Worm (Caenorhabditis elegans) whole organism, L4 larva: ENCODE data around the gene F35C11.2.

Experiments used
- F10B5.3 ChIP-seq: sonication (generic microtip); optimal IDR thresholded peaks from 2 replicates; lab custom pipeline; 2016; ENCODE audit warnings: mild to moderate bottlenecking, missing genetic modification characterization, missing compliant biosample characterization
- F49E8.2 ChIP-seq: sonication (generic microtip); optimal IDR thresholded peaks from 2 replicates; lab custom pipeline; 2016; ENCODE audit warnings: missing compliant biosample characterization, mild to moderate bottlenecking, missing genetic modification characterization, borderline replicate concordance
- R02D3.7 ChIP-seq: fragments of 150-350 bp; sonication (generic microtip); optimal IDR thresholded peaks from 3 replicates; lab custom pipeline; 2014; ENCODE audit warnings: missing biosample characterization, missing genetic modification characterization
- aly-2 ChIP-seq: sonication (generic microtip); optimal IDR thresholded peaks from 2 replicates; lab custom pipeline; 2018; ENCODE audit warnings: missing biosample characterization, missing genetic modification characterization
- ceh-44 ChIP-seq: fragments of 200-800 bp; sonication (Bioruptor generic); IDR thresholded peaks from 2 replicates; pipeline ENCODE4 v1.3.6; 2022; ENCODE audit warnings: missing genetic modification reagents, missing genetic modification characterization, missing compliant biosample characterization
- daf-16 ChIP-seq, 3 experiments: sonication (generic microtip); optimal IDR thresholded peaks; 2 replicates each; lab custom pipeline; 2016 to 2017; ENCODE audit warnings: missing genetic modification characterization in 3 of 3, missing genetic modification reagents in 3 of 3, mild to moderate bottlenecking in 2 of 3, missing compliant biosample characterization in 2 of 3, missing biosample characterization in 1 of 3, moderate library complexity in 1 of 3
- dmd-6 ChIP-seq: fragments of 200-800 bp; sonication (Bioruptor generic); IDR thresholded peaks from 2 replicates; pipeline ENCODE4 v1.3.6; 2022; ENCODE audit warnings: missing genetic modification reagents, missing genetic modification characterization, missing compliant biosample characterization
- dpl-1 ChIP-seq: fragments of 150-350 bp; optimal IDR thresholded peaks from 2 replicates; lab custom pipeline; 2014; ENCODE audit warnings: missing biosample characterization, missing genetic modification reagents, missing genetic modification characterization
- egl-43 ChIP-seq: fragments of 200-800 bp; sonication (Bioruptor generic); IDR thresholded peaks from 2 replicates; pipeline ENCODE4 v1.3.6; 2022; ENCODE audit warnings: missing genetic modification reagents, missing genetic modification characterization, missing compliant biosample characterization
- hif-1 ChIP-seq, 2 experiments: sonication (generic microtip); optimal IDR thresholded peaks; 2 replicates each; lab custom pipeline; 2016 to 2017; ENCODE audit warnings: missing compliant biosample characterization in 2 of 2, missing genetic modification characterization in 2 of 2, missing genetic modification reagents in 2 of 2, missing genotype in 2 of 2, mild to moderate bottlenecking in 1 of 2
- hlh-30 ChIP-seq: sonication (generic microtip); optimal IDR thresholded peaks from 2 replicates; lab custom pipeline; 2017; ENCODE audit warnings: antibody characterized with exemption, mild to moderate bottlenecking, missing genetic modification characterization, missing compliant biosample characterization; ENCODE audit not compliant: insufficient read depth
- lin-13 ChIP-seq: fragments of 150-350 bp; optimal IDR thresholded peaks from 2 replicates; lab custom pipeline; 2014; ENCODE audit warnings: missing biosample characterization, missing genetic modification reagents, missing genetic modification characterization
- lin-38 ChIP-seq: fragments of 200-800 bp; sonication (Bioruptor generic); IDR thresholded peaks from 2 replicates; pipeline ENCODE4 v1.3.6; 2022; ENCODE audit warnings: missing genetic modification reagents, missing genetic modification characterization, missing compliant biosample characterization
- lsy-2 ChIP-seq, 2 experiments: fragments of 150-350 bp in 1 of 2; sonication (generic microtip) in 1 of 2; optimal IDR thresholded peaks; 2 replicates each; lab custom pipeline; 2014 to 2017; ENCODE audit warnings: missing biosample characterization in 2 of 2, missing genetic modification characterization in 2 of 2
- mdl-1 ChIP-seq, 2 experiments: fragments of 150-350 bp in 1 of 2; sonication (generic microtip) in 1 of 2; optimal IDR thresholded peaks; 2 replicates each; lab custom pipeline; 2014 to 2017; ENCODE audit warnings: missing biosample characterization in 2 of 2, missing genetic modification characterization in 2 of 2
- mep-1 ChIP-seq: fragments of 150-350 bp; sonication (generic microtip); optimal IDR thresholded peaks from 3 replicates; lab custom pipeline; 2014; ENCODE audit warnings: missing biosample characterization, missing genetic modification characterization
- mes-2 ChIP-seq: sonication (generic microtip); optimal IDR thresholded peaks from 2 replicates; lab custom pipeline; 2016; ENCODE audit warnings: missing genotype, mild to moderate bottlenecking, missing genetic modification characterization, missing compliant biosample characterization; ENCODE audit not compliant: poor library complexity, severe bottlenecking
- mxl-2 ChIP-seq: fragments of 200-800 bp; sonication (Bioruptor generic); conservative IDR thresholded peaks from 2 replicates; pipeline ENCODE4 v1.3.6; 2022; ENCODE audit warnings: missing genetic modification reagents, missing genetic modification characterization, missing compliant biosample characterization
- nhr-6 ChIP-seq: fragments of 150-350 bp; optimal IDR thresholded peaks from 2 replicates; lab custom pipeline; 2014; ENCODE audit warnings: missing biosample characterization, missing genetic modification characterization
- pha-4 ChIP-seq, 2 experiments: fragments of 150-350 bp in 1 of 2; fragments of 200-800 bp in 1 of 2; sonication (Bioruptor generic) in 1 of 2; IDR thresholded peaks in 1 of 2; optimal IDR thresholded peaks in 1 of 2; 2 replicates each; pipeline versions ENCODE4 v1.3.6 to Lab custom; 2014 to 2022; ENCODE audit warnings: missing genetic modification characterization in 2 of 2, missing genetic modification reagents in 2 of 2, missing biosample characterization in 1 of 2, missing compliant biosample characterization in 1 of 2
- set-16 ChIP-seq: fragments of 200-800 bp; sonication (Bioruptor generic); IDR thresholded peaks from 2 replicates; pipeline ENCODE4 v1.3.6; 2022; ENCODE audit warnings: missing genetic modification reagents, missing genetic modification characterization, missing compliant biosample characterization
- snpc-1.2 ChIP-seq: fragments of 200-800 bp; sonication (Bioruptor generic); IDR thresholded peaks from 2 replicates; pipeline ENCODE4 v1.3.6; 2022; ENCODE audit warnings: missing genetic modification reagents, missing genetic modification characterization, missing compliant biosample characterization
- spr-1 ChIP-seq: sonication (generic microtip); optimal IDR thresholded peaks from 2 replicates; lab custom pipeline; 2016; ENCODE audit warnings: mild to moderate bottlenecking, missing genetic modification characterization, missing compliant biosample characterization
- unc-130 ChIP-seq: sonication (generic microtip); optimal IDR thresholded peaks from 2 replicates; lab custom pipeline; 2016; ENCODE audit warnings: missing genetic modification reagents, missing genetic modification characterization, missing compliant biosample characterization
- unc-39 ChIP-seq: sonication (generic microtip); optimal IDR thresholded peaks from 2 replicates; lab custom pipeline; 2017; ENCODE audit warnings: missing biosample characterization, missing genetic modification characterization
- unc-62 ChIP-seq, 3 experiments: fragments of 150-350 bp in 1 of 3; sonication (generic microtip); optimal IDR thresholded peaks in 2 of 3; peaks in 1 of 3; 1 replicate in 1 of 3; 2 replicates in 2 of 3; lab custom pipeline; 2014 to 2017; ENCODE audit warnings: missing biosample characterization in 3 of 3, missing genetic modification characterization in 3 of 3, missing genetic modification reagents in 3 of 3, missing genotype in 1 of 3
- zag-1 ChIP-seq: fragments of 150-350 bp; optimal IDR thresholded peaks from 2 replicates; lab custom pipeline; 2014; ENCODE audit warnings: missing biosample characterization, missing genetic modification characterization
- zfp-2 ChIP-seq: sonication (generic microtip); optimal IDR thresholded peaks from 2 replicates; lab custom pipeline; 2016; ENCODE audit warnings: mild to moderate bottlenecking, missing genetic modification characterization, missing compliant biosample characterization
- ztf-7 ChIP-seq: fragments of 150-350 bp; optimal IDR thresholded peaks from 2 replicates; lab custom pipeline; 2014; ENCODE audit warnings: missing biosample characterization, missing genetic modification characterization

F35C11.2 gene

DNA sequence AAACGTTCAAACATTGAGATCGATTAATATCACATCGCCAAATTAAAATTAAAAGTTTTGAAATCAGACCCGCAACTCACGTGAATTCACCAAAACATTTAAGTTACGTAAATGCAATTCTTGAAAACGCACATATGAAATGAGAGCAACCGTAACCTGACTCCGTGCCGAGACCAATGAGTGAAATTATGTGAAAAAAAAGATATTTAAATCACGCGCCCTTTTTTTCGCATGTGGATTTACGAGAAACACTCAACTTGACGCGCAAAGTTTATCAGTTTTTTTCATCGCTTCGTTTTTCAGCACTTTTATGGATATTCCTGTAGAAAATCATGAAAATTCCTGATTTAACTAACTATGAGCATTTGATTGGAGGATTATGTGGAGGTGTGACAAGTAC, 27.4 kb upstream of the F35C11.2 start, which contains the start of the genes gei-14 and slc-25A32:
gei-14 (minus strand) TSS at position 175 of the 400 bp plus-strand sequence.
slc-25A32 (plus strand) TSS at position 242 of the 400 bp plus-strand sequence.
- TF ChIP-seq unc-130: peak; percentile 65
- TF ChIP-seq dpl-1 (GFP tag; lab: Kevin White, UChicago): peak; percentile 89
- TF ChIP-seq lin-13: peak; percentile 45
- no peak for TF ChIP-seq mxl-2
- TF ChIP-seq lsy-2 (tag; optimal IDR thresholded peaks at IDR 0.05; lab: Kevin White, UChicago): peak in 1 of 2 experiments; percentile 82
- TF ChIP-seq lin-38 (GFP tag; lab: Robert Waterston, UW): peak; percentile 57
- TF ChIP-seq hlh-30 (tag; lab: Kevin White, UChicago): peak; percentile 52
- no peak for TF ChIP-seq pha-4 (GFP tag; IDR thresholded peaks at IDR 0.05; lab: Robert Waterston, UW)
- peak; percentile 12 for TF ChIP-seq pha-4 (tag; optimal IDR thresholded peaks at IDR 0.05; lab: Kevin White, UChicago)
- peak; percentile 0 for TF ChIP-seq nhr-6
- no peak for TF ChIP-seq mep-1 (tag; lab: Kevin White, UChicago)
- peak; percentile 45 for TF ChIP-seq F49E8.2 (tag; lab: Kevin White, UChicago)
- TF ChIP-seq R02D3.7 (tag; lab: Kevin White, UChicago): peak; percentile 84
- TF ChIP-seq mes-2 (tag; lab: Kevin White, UChicago): peak; percentile 54
- TF ChIP-seq mdl-1 (tag; optimal IDR thresholded peaks at IDR 0.05; lab: Kevin White, UChicago): no peak

ce11 chrII:8273060-8273459, 24.4 kb upstream of the F35C11.2 start:
- TF ChIP-seq spr-1: no peak
- no peak for TF ChIP-seq F10B5.3 (tag; lab: Kevin White, UChicago)
- no peak for TF ChIP-seq F49E8.2 (tag; lab: Kevin White, UChicago)
- no peak for TF ChIP-seq snpc-1.2
- TF ChIP-seq set-16 (GFP tag; lab: Robert Waterston, UW): no peak
- no peak for TF ChIP-seq egl-43 (GFP tag; lab: Robert Waterston, UW)
- TF ChIP-seq zfp-2 (tag; lab: Kevin White, UChicago): no peak
- TF ChIP-seq unc-62 (GFP tag; optimal IDR thresholded peaks at IDR 0.05 in 1 of 2; lab: Kevin White, UChicago): peak in 1 of 2 experiments; percentile 93
- no peak for TF ChIP-seq unc-62 (tag; optimal IDR thresholded peaks at IDR 0.05; lab: Kevin White, UChicago)
- no peak for TF ChIP-seq R02D3.7 (tag; lab: Kevin White, UChicago)
- no peak for TF ChIP-seq ztf-7 (tag; lab: Kevin White, UChicago)
- 0 out of 2 replicates have a peak, but pooled peaks have one; percentile 34 for TF ChIP-seq lin-38 (GFP tag; lab: Robert Waterston, UW)
- no peak for TF ChIP-seq daf-16 (GFP tag; optimal IDR thresholded peaks at IDR 0.05; lab: Kevin White, UChicago)
- no peak for TF ChIP-seq daf-16 (tag; optimal IDR thresholded peaks at IDR 0.05; lab: Kevin White, UChicago)
- no peak for TF ChIP-seq unc-39
- no peak for TF ChIP-seq hif-1 (tag; optimal IDR thresholded peaks at IDR 0.05; lab: Kevin White, UChicago)

ce11 chrII:8269855-8270647, 21.4 kb upstream of the F35C11.2 start, which contains the start of gene tdc-1:
tdc-1 (plus strand) TSS chrII:8270597.
- TF ChIP-seq unc-130: peak; percentile 7
- TF ChIP-seq daf-16 (GFP tag; optimal IDR thresholded peaks at IDR 0.05; lab: Kevin White, UChicago): no peak
- peak; percentile 11 for TF ChIP-seq daf-16 (tag; optimal IDR thresholded peaks at IDR 0.05; lab: Kevin White, UChicago)
- peak in 1 of 2 experiments; percentile 80 for TF ChIP-seq unc-62 (GFP tag; optimal IDR thresholded peaks at IDR 0.05 in 1 of 2; lab: Kevin White, UChicago)
- no peak for TF ChIP-seq unc-62 (tag; optimal IDR thresholded peaks at IDR 0.05; lab: Kevin White, UChicago)
- TF ChIP-seq dmd-6 (GFP tag; lab: Robert Waterston, UW): no peak
- TF ChIP-seq F49E8.2 (tag; lab: Kevin White, UChicago): no peak
- TF ChIP-seq, all 104 proteins: peak for 3

DNA sequence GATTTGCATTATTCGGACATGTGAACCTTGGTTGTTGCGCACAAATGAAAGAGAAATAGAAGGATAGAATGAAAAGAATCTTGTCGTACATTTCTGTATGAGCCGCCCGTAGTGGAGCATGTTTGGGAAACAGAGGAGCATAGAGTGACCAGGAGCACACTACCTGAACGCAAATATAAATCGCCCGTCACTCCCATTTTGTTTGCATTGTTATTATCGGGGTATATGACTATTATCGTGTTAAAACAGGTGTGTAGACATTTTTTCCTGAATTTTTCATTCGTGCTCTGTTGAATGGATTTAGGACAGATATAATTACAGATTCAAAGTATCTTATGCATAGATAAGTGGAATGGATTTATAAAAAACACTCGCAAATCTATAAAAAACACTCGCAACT, 20.7 kb upstream of the F35C11.2 start, which contains the start of gene K01C8.2:
K01C8.2 (minus strand) TSS at position 101 of the 400 bp plus-strand sequence.
- TF ChIP-seq ceh-44 (GFP tag; lab: Robert Waterston, UW): no peak
- TF ChIP-seq lin-38 (GFP tag; lab: Robert Waterston, UW): no peak
- no peak for TF ChIP-seq spr-1
- TF ChIP-seq aly-2: no peak
- no peak for TF ChIP-seq mep-1 (tag; lab: Kevin White, UChicago)
- TF ChIP-seq zag-1: no peak
- TF ChIP-seq, all 104 proteins: peak for 0
